Fruit fly (Drosophila melanogaster): ENCODE data around the gene CG32195.

Gene CG32195

DNA sequence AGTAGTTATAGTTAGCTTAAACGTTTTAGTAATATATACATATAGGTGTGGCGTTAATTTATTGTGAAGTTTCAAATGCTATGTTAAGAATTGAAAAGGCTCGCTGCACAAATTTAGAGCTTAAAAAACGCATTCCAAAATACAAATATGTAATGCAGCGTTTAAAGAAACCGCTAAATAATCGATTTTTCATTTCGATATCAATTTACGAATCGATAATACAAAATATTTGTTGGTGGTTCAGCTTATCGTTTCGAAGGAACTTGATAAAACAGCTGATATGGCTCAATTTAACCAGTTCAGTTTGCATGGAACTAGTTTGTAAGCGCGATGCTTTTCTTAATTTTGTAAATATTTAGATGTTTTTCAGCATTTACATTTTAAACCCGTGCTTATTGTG, at the start of gene CG32195, which contains the start of gene CG7341:
CG32195 (plus strand) TSS at position 291 of the 400 bp plus-strand sequence.
CG7341 (plus strand) TSS at position 291 of the 400 bp plus-strand sequence.
- TF ChIP-seq noc (tag; optimal IDR thresholded peaks at IDR 0.05): no peak

DNA sequence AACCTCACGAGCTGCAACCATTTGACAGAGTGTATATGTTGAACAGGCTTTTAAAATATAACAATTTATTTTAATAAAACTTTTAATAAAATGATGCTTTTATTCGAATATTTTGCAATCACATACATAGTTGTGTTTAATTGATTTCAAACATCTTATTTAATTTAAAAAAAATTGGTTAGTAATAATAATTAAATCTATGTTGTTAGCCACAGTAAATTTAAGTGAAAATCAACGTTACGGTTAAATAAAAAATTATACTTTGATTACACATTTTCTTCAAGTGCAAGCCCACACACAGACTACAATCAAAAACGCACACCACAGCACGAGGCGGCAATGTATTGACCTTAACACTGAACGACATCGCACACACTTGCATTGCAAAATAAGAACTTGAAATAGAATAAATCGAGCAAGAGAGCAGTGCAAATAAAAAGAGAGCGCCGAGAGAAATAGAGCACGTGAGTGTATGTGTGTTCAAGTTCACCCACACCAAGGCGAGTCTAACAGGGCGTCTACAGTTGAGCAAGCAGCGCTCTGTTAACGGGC, 49.7 kb upstream of the CG32195 start:
- no peak for TF ChIP-seq noc (tag; optimal IDR thresholded peaks at IDR 0.05)

DNA sequence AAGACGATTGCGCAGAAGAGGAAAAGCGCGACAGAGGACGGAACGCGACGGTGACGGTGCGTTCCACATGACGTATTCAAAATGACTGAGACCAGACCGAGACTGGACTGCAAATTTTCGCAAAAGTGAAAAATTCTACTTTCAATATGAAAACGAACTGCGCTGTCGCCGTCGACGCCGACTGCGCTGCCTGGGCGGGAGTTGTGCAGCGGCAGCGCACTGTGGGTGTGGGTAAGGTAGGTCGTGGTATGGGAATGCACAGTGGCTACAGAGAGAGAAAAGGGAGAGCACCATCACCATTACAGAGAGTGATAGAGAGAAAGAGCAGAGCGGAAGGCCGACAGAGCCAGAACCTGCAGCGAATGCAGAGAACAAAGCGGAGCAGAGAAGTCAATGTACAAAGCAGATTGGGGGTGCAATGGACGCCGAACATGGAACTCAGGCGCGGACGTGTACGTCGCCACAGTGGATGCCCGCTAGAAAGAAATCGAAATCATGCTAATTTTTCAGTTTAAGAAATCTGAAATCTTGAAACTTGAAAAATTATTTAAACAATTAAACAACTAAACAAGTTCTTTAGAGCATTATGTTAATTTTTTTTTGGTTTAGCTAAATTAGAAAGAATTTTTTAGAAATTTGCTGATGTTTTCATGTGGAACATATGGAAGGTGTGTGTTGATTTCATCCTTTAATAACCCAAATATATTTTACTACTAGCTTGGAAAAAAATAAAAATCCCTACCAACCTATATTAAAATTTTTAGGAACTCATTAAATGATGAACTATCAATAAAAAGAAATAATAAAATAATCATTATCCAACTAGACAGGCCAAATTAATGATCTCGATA, 47.9 kb upstream of the CG32195 start, which contains the start of gene Eip75B:
Eip75B (minus strand) TSS at position 65 of the 851 bp plus-strand sequence.
- no peak for TF ChIP-seq noc (tag; optimal IDR thresholded peaks at IDR 0.05)

DNA sequence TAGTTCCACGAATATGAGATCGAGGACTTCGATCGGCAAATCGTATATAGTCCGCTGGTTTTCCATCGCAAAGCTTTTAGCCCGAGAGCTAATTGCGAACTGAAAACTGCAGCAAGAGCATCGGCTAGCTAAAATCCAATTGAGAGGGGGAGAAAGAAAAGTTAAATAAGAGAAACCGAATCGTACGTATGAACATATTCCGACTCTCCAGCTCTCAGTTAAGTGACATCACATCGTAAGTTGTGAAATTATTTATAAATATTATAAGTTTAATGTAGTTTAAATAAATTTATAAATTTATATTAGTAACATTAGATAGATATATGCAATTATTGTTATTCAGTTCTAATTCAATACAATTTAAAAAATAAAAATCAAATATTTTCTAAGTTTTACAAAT, 42.7 kb upstream of the CG32195 start, which contains the start of gene CG44006:
CG44006 (minus strand) TSS at position 101 of the 400 bp plus-strand sequence.
- TF ChIP-seq noc (tag; optimal IDR thresholded peaks at IDR 0.05): no peak

DNA sequence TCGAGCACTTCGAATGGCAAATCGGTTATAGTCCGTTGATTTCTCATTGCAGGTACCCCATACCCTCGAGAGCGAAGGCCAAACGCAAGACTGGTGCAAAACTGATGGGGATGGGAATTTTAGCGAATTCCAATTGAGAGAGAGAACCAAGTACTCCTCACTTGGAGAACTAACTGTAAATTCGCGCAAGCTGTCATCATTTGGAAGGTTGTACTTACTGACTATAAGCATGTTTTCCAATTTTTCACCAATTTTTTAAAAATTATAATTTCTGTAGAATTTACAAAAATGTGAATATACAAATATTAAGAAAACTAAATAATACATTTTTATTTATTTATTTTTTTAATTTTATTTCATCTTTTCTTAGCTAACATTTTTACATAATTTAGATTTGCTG, 40.7 kb upstream of the CG32195 start, which contains the start of gene CG44005:
CG44005 (minus strand) TSS at position 101 of the 400 bp plus-strand sequence.
- TF ChIP-seq noc (tag; optimal IDR thresholded peaks at IDR 0.05): no peak

DNA sequence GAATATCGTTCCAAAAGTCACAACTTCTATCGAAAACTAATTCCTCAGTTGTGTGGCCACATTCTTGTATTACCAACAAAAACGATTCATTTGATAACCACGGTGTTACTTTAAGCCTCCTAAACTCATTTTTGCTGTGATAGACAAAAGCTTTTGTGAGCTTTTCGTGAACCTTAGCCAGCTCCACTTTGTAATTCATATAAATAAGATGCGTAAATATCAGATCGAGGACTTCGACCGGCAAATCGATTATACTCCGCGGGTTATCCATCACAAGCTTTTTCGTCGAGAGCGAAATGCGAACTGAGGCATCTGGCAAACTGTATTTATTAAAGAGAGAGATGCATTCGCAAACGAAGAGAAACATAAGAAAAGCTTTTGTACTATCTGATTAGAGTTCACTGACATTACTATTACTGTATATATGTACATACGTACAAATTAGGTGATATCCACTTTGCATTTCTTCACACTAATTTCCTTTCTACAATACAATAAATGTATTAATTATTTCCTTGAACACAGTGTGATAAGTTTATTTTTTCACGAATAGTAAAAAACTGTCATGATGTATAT, 39.1 kb upstream of the CG32195 start, which contains the start of gene CG44004:
CG44004 (minus strand) TSS at position 305 of the 576 bp plus-strand sequence.
- no peak for TF ChIP-seq noc (tag; optimal IDR thresholded peaks at IDR 0.05)

DNA sequence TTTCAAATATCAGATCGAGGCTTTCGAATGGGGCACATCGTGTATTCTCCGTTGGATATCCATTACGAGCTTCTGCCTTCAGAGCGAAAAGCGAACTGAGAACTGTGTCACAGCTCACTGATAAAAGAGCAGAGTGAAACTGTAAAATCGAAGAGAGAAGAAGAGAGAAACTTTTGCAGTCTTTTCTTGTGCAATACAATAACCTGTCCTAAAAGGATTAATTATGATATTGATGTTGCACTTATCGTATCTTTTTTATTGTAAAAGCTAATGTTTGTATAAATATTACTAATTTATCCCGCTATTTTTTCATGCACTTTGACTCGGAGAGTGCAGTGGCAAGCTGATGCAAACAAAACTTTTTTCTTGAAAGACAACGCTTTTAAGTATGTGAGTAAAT, 37.8 kb upstream of the CG32195 start:
- no peak for TF ChIP-seq noc (tag; optimal IDR thresholded peaks at IDR 0.05)

DNA sequence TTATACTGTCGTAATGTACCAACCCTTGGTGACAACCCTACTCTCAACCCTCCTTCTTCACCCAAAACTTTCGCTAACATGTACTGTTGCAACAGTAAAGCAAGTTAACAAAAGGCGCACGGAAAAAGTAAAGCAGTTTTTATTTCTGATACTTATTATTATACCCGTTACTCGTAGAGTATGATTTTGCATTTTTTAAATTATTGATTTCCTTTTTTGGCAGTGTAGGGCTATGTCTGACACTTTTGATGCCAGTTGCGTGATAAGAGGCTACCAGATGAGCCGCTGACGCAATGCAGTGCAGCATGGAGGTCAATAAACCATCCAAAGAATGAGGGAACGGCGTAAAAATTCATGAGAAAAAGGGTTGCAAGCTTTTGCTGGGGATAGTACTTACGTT, 36.9 kb upstream of the CG32195 start:
- no peak for TF ChIP-seq noc (tag; optimal IDR thresholded peaks at IDR 0.05)

DNA sequence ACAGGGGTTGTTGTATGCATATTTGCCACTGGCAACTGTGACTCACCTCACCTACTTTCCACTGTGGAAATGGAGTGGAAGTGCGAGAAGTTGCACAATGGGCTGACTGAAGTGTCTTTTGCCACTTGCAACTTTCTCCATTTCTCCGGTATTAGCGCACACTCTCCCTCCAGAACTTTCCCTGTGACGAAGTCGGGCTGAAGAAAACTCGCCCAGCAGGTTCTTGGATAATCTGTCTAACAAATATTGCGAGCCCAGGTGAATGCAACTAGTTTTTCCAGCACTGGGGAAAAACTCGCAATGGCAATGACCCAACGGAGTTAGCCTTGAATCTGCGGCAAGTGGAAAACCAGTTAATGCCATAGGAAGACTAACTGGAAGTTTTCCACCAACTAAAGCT, 36.1 kb upstream of the CG32195 start:
- TF ChIP-seq noc (tag; optimal IDR thresholded peaks at IDR 0.05): no peak

DNA sequence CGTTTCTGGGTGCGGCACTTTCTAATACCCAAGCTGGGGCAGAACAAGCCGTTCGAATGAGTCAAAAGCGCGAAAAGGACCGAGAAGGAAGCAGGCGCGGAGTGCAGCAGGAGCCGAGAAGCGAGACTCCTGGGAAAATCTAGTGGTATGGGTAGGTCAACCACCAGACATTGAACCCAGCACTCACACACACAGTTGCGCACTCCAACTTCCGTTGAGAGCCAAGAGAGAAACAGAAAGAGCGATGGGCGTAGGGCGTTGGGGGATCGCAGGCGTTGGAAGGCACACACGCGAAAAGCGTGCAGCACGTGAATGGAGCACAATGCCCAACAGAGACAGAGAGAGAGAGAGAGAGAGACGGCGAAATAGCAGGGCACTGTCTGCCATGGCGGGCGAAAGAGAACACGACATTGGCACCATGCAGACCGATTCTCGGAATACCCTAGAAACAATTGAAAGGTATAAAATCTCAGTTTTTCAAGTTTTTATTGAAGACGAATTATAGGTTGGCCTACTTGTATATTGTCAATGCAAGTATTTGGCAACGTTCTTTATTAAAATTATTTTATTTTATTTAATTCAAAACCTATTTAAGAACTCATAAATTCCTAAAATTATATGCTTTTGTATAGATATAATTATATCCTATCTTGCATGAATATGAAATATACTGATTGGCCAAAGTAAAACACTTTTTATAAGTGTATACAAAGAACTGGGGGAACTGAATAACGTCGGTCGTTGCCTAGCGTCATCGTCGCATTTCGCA, 34.9 kb upstream of the CG32195 start:
- no peak for TF ChIP-seq noc (tag; optimal IDR thresholded peaks at IDR 0.05)

DNA sequence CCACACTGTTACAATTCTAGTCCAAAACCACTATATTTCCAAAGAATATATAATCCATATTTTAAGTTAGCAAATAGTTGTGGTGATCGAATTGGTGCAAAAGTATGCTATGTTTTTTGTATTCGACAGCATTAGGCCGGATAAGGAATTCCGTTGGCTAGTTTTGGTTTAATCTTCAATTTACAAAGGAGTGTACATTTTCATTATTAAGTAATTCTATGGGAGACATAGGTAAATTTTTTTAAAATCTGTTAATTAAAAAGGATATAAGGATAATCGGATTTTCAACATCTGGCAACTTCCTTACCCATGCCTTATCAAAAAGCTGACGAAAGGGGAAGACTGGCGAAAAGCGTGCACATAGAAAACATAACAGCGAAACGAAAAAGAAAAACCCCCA, 34.1 kb upstream of the CG32195 start:
- no peak for TF ChIP-seq noc (tag; optimal IDR thresholded peaks at IDR 0.05)

DNA sequence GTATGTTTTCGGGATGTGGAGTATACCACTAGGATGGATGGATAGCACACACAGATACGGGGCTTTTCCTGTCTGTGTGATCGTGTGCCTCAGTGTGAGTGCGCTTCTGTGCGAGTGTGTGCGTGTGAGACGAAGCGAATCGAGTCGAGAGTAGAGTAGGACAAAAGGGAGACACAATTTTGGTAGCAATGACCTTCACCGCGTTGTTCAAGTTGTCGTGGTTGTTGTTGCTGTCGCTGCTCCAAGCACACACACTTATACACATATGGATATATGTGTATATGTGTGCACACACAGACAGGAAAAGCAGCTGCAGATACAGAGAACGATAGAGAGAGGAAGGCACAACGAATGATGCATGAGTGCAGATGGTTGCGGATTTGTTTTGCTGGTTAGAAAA, 33.6 kb upstream of the CG32195 start:
- no peak for TF ChIP-seq noc (tag; optimal IDR thresholded peaks at IDR 0.05)

DNA sequence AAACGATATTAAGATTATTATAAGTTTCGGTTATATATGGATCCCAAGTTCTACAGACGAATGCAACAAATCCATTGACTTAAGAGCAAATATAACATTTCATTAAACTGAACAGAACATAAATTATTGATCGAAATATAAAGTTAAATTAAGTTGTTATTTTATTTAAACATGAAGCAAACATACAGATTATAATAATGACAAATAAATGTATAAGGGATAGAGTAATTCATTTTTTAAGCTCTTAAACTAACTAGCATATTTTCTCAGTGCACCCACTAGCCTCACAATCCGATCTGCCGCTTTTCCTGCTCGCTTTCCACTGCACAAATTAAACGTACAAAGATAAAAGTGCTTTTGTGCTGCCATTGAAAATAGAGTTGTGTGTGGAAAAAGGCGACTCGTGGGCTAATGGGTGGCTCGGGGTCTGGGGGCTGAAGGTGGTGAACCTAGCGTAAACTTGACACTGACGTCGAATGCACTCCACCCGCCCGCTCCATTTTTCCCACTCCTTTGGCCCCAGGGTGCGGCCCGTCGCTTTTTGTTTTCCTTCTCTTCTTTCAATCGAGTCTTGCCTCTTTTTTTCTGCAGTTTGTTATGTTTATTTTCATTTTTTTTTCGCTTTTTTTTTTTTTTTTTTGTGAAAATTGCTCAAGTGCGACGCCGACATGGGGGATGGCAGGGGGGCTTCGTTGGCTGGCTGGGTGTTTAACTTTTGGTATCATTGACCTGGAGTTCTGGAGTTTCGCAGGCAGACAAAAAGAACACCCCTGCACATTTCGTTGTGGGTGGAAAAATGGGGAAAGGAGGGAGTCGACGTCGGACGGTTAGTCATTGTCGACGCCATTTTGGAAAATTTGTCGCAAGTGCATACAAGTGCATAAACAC, 32.9 kb upstream of the CG32195 start:
- no peak for TF ChIP-seq noc (tag; optimal IDR thresholded peaks at IDR 0.05)

DNA sequence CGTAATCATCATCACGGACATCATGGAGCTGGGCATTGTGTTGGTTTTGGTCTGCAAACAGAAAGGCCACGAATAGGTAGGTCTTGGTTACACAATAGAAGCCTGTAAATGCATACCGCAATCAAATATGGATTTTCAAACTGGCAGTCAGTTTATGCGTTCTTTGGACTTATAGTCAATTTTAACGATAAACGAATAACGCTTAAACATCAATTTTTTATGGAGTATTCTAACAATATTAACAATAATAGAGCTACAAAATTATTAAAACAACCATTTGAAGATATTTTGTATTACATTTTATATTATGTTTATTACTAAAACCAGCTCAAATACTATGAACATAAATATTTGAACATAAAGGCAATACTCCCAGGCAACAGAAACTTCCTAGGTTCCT, 31.3 kb upstream of the CG32195 start:
- TF ChIP-seq noc (tag; optimal IDR thresholded peaks at IDR 0.05): no peak

DNA sequence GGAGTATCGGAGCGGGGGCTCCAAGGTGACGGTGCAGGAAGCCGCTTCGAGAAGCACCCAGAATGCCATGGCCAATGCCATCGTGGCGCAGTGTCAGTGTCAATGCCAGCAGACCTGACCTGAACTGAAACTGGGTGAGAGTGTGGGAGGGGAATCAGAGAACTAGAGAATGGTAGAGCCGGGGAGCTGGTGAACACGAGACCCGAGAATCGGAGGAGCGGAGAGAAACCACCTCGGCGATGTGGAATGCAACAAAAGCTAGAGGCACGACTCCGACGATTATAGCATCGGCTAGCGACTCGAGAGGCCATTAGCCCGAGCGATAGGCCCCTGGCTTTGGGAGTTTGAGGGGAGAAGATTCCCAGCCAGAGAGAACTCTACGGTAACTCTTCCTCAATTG, 30.8 kb upstream of the CG32195 start:
- no peak for TF ChIP-seq noc (tag; optimal IDR thresholded peaks at IDR 0.05)

All from whole organism, larva.